In genomic region chr3L:15768947-15769389, dm6 we compare ENCODE assay signal across 2 fruit fly cellular contexts.
TF ChIP-seq lines count a peak whose summit lies in the region.

No protein-coding gene starts in this region.

TF ChIP-seq in whole organism, embryonic, 481 proteins besides CTCF, POLR2A, EP300 and RAD21 (continued from another document and continues in another):
- peak; percentile 7 for TF ChIP-seq Med (GFP tag; lab: Kevin White, UChicago)
- TF ChIP-seq Asciz (GFP tag; optimal IDR thresholded peaks at IDR 0.05; lab: Kevin White, UChicago) = peak; percentile 62
- TF ChIP-seq Hr3 (GFP tag; optimal IDR thresholded peaks at IDR 0.05; lab: Kevin White, UChicago) = peak; percentile 56
- peak; percentile 72 for TF ChIP-seq az2 (GFP tag; optimal IDR thresholded peaks at IDR 0.05; lab: Kevin White, UChicago)
- TF ChIP-seq gcm (GFP tag; optimal IDR thresholded peaks at IDR 0.05; lab: Kevin White, UChicago) = peak; percentile 59
- peak; percentile 79 for TF ChIP-seq fd96Cb (tag; optimal IDR thresholded peaks at IDR 0.05; lab: Kevin White, UChicago)
- TF ChIP-seq YL-1 (GFP tag; optimal IDR thresholded peaks at IDR 0.05; lab: Kevin White, UChicago) = no peak
- peak; percentile 65 for TF ChIP-seq Ptx1 (GFP tag; IDR thresholded peaks at IDR 0.05; lab: Robert Waterston, UW)
- peak; percentile 28 for TF ChIP-seq Meics (GFP tag; optimal IDR thresholded peaks at IDR 0.05; lab: Kevin White, UChicago)
- TF ChIP-seq sisA (GFP tag; IDR thresholded peaks at IDR 0.05; lab: Robert Waterston, UW) = peak; percentile 51; the same call in 1 of the 2 replicates
- TF ChIP-seq CG18764 (GFP tag; optimal IDR thresholded peaks at IDR 0.05; lab: Kevin White, UChicago) = peak; percentile 42
- no peak for TF ChIP-seq CG7963 (GFP tag; IDR thresholded peaks at IDR 0.05; lab: Robert Waterston, UW; ENCODE audit: partially characterized antibody)
- peak; percentile 56 for TF ChIP-seq ATbp (GFP tag; optimal IDR thresholded peaks at IDR 0.05; lab: Kevin White, UChicago)
- TF ChIP-seq HLH54F (GFP tag; optimal IDR thresholded peaks at IDR 0.05; lab: Kevin White, UChicago) = no peak
- peak; percentile 55 for TF ChIP-seq HHEX (GFP tag; optimal IDR thresholded peaks at IDR 0.05; lab: Kevin White, UChicago)
- TF ChIP-seq CG9215 (GFP tag; IDR thresholded peaks at IDR 0.05; lab: Robert Waterston, UW) = no peak
- peak; percentile 10 for TF ChIP-seq kah (GFP tag; optimal IDR thresholded peaks at IDR 0.05; lab: Kevin White, UChicago)
- peak; percentile 65 for TF ChIP-seq CG2202 (tag; optimal IDR thresholded peaks at IDR 0.05; lab: Kevin White, UChicago)
- peak; percentile 15 for TF ChIP-seq Hmr (GFP tag; optimal IDR thresholded peaks at IDR 0.05; lab: Kevin White, UChicago)
- TF ChIP-seq CG31224 (GFP tag; IDR thresholded peaks at IDR 0.05; lab: Robert Waterston, UW) = no peak
- no peak for TF ChIP-seq dm (GFP tag; optimal IDR thresholded peaks at IDR 0.05; lab: Kevin White, UChicago)
- TF ChIP-seq Pdp1 (GFP tag; optimal IDR thresholded peaks at IDR 0.05; lab: Kevin White, UChicago) = peak in 1 of 2 experiments; percentile 43
- peak; percentile 73 for TF ChIP-seq CG7839 (tag; optimal IDR thresholded peaks at IDR 0.05; lab: Kevin White, UChicago)
- TF ChIP-seq hth (optimal IDR thresholded peaks at IDR 0.05; lab: Kevin White, UChicago) = no peak
- TF ChIP-seq Adf1 (GFP tag; IDR thresholded peaks at IDR 0.05; lab: Robert Waterston, UW) = no peak
- no peak for TF ChIP-seq CG10543 (GFP tag; optimal IDR thresholded peaks at IDR 0.05; lab: Kevin White, UChicago)
- peak; percentile 14 for TF ChIP-seq CG13123 (GFP tag; optimal IDR thresholded peaks at IDR 0.05; lab: Kevin White, UChicago)
- no peak for TF ChIP-seq CG11093 (GFP tag; IDR thresholded peaks at IDR 0.05; lab: Robert Waterston, UW)
- TF ChIP-seq phol (tag; optimal IDR thresholded peaks at IDR 0.05; lab: Kevin White, UChicago) = peak; percentile 83
- no peak for TF ChIP-seq pros (GFP tag; optimal IDR thresholded peaks at IDR 0.05; lab: Kevin White, UChicago)
- peak; percentile 59 for TF ChIP-seq bcd (GFP tag; optimal IDR thresholded peaks at IDR 0.05; lab: Kevin White, UChicago)
- peak; percentile 71 for TF ChIP-seq trem (tag; optimal IDR thresholded peaks at IDR 0.05; lab: Kevin White, UChicago)
- peak; percentile 26; the same call in 1 of the 2 replicates for TF ChIP-seq MBD-R2 (GFP tag; IDR thresholded peaks at IDR 0.05; lab: Robert Waterston, UW)
- 0 out of 2 replicates have a peak, but pooled peaks have one; percentile 36 for TF ChIP-seq sens-2 (GFP tag; IDR thresholded peaks at IDR 0.05; lab: Robert Waterston, UW)
- TF ChIP-seq gem (tag; optimal IDR thresholded peaks at IDR 0.05; lab: Kevin White, UChicago) = peak; percentile 81
- peak; percentile 47 for TF ChIP-seq ewg (GFP tag; optimal IDR thresholded peaks at IDR 0.05; lab: Kevin White, UChicago)
- no peak for TF ChIP-seq Bgb (GFP tag; IDR thresholded peaks at IDR 0.05; lab: Robert Waterston, UW; ENCODE audit: partially characterized antibody)
- TF ChIP-seq Atf6 (GFP tag; IDR thresholded peaks at IDR 0.05; lab: Robert Waterston, UW) = 0 out of 2 replicates have a peak, but pooled peaks have one; percentile 19
- peak; percentile 35 for TF ChIP-seq fd3F (GFP tag; optimal IDR thresholded peaks at IDR 0.05; lab: Kevin White, UChicago)
- no peak for TF ChIP-seq tll (GFP tag; optimal IDR thresholded peaks at IDR 0.05; lab: Kevin White, UChicago)
- peak; percentile 38 for TF ChIP-seq nau (GFP tag; optimal IDR thresholded peaks at IDR 0.05; lab: Kevin White, UChicago)
- no peak for TF ChIP-seq jumu (GFP tag; optimal IDR thresholded peaks at IDR 0.05; lab: Kevin White, UChicago)
- TF ChIP-seq CG10462 (GFP tag; optimal IDR thresholded peaks at IDR 0.05; lab: Kevin White, UChicago) = peak; percentile 32
- peak; percentile 71 for TF ChIP-seq tap (tag; optimal IDR thresholded peaks at IDR 0.05; lab: Kevin White, UChicago)
- peak; percentile 51; the same call in 1 of the 2 replicates for TF ChIP-seq ara (GFP tag; IDR thresholded peaks at IDR 0.05; lab: Robert Waterston, UW)
- TF ChIP-seq disco-r (GFP tag; optimal IDR thresholded peaks at IDR 0.05; lab: Kevin White, UChicago) = no peak
- TF ChIP-seq CG32767 (GFP tag; IDR thresholded peaks at IDR 0.05; lab: Robert Waterston, UW) = peak; percentile 50; the same call in 1 of the 2 replicates
- peak; percentile 83 for TF ChIP-seq D19A (tag; optimal IDR thresholded peaks at IDR 0.05; lab: Kevin White, UChicago)
- TF ChIP-seq CG10267 (tag; optimal IDR thresholded peaks at IDR 0.05; lab: Kevin White, UChicago) = peak; percentile 78
- peak; percentile 66 for TF ChIP-seq zen (tag; optimal IDR thresholded peaks at IDR 0.05; lab: Kevin White, UChicago)
- TF ChIP-seq Abd-B (GFP tag; optimal IDR thresholded peaks at IDR 0.05; lab: Kevin White, UChicago) = peak; percentile 64
- TF ChIP-seq tio (GFP tag; optimal IDR thresholded peaks at IDR 0.05; lab: Kevin White, UChicago) = peak; percentile 46
- TF ChIP-seq CG17385 (GFP tag; optimal IDR thresholded peaks at IDR 0.05; lab: Kevin White, UChicago) = peak; percentile 47
- peak; percentile 93 for TF ChIP-seq CG2712 (tag; optimal IDR thresholded peaks at IDR 0.05; lab: Kevin White, UChicago)
- peak; percentile 50 for TF ChIP-seq CG10654 (GFP tag; optimal IDR thresholded peaks at IDR 0.05; lab: Kevin White, UChicago)
- TF ChIP-seq CG9727 (GFP tag; optimal IDR thresholded peaks at IDR 0.05; lab: Kevin White, UChicago) = peak; percentile 89
- TF ChIP-seq kni (GFP tag; optimal IDR thresholded peaks at IDR 0.05; lab: Kevin White, UChicago) = no peak
- peak; percentile 43 for TF ChIP-seq Nf-YB (GFP tag; optimal IDR thresholded peaks at IDR 0.05; lab: Kevin White, UChicago)
- 0 out of 2 replicates have a peak, but pooled peaks have one; percentile 21 for TF ChIP-seq HLH3B (GFP tag; IDR thresholded peaks at IDR 0.05; lab: Robert Waterston, UW)
- peak in 1 of 2 experiments; percentile 64 for TF ChIP-seq Hr51 (GFP tag; optimal IDR thresholded peaks at IDR 0.05; lab: Kevin White, UChicago)
- TF ChIP-seq CG12071 (GFP tag; optimal IDR thresholded peaks at IDR 0.05; lab: Kevin White, UChicago) = peak; percentile 40
- no peak for TF ChIP-seq CG13624 (GFP tag; optimal IDR thresholded peaks at IDR 0.05; lab: Kevin White, UChicago)
- peak; percentile 75 for TF ChIP-seq CG13775 (GFP tag; optimal IDR thresholded peaks at IDR 0.05; lab: Kevin White, UChicago)
- TF ChIP-seq peb (GFP tag; IDR thresholded peaks at IDR 0.05; lab: Robert Waterston, UW) = 0 out of 2 replicates have a peak, but pooled peaks have one; percentile 22

TF ChIP-seq in whole organism, prepupa, 60 proteins besides CTCF, POLR2A, EP300 and RAD21 (continued from another document):
- no peak for TF ChIP-seq CG15336 (GFP tag; IDR thresholded peaks at IDR 0.05; lab: Robert Waterston, UW)
- TF ChIP-seq CG10631 (GFP tag; optimal IDR thresholded peaks at IDR 0.05; lab: Kevin White, UChicago) = peak; percentile 10
